Fruit fly (Drosophila melanogaster) whole organism: ENCODE results near the gene CG32161.

Experiments used
- CG8478 ChIP-seq: fragments of >200 bp; optimal IDR thresholded peaks from 2 replicates; lab custom pipeline; 2018; ENCODE audit warnings: inconsistent platforms
- Dll ChIP-seq: fragments of >200 bp; optimal IDR thresholded peaks from 2 replicates; lab custom pipeline; 2017

DNA sequence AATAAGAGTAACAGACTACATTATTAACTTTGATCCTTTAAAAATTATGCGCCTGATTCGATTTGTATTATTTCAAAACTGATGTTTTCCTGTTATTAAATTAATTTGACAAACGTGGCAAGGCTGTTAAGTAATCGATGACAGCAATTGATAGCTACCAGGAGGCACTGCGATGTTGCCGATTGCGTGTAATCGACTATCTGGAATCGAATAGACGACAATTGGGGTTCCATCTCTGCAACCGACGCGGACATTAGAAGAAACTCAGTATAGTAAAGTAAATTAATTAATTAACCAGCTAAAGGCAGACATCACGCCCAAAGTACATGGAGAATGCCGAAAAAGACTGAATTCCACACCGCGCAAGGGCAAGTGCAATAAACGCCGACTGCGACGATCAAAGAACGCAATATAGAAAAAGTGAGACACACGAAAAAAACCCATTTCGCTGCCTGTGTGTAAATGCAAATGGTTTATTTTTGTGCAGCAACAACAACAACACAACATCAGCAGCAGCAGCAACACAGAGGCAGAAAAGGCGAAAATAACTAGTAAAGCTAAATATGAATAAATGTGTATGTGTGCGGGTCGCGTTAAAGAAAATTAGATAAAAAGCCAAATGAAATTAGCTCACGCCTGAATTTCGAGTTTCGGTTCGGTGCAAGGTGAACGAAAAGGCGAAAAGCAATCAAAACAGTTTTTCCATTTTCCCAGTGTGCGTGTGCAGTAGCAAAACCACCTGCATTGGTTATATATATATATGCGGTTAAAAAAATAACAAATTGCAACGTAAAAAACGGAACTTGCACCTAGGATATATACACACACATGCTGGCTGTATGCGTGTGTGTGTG lies 7.7 kb downstream of the CG32161 start, which contains the start of gene sina:
- TF ChIP-seq Dll (lab: Kevin White, UChicago) (no peak), CG8478 (lab: Kevin White, UChicago) (no peak)
